Worm (Caenorhabditis elegans) whole organism, late embryonic: ENCODE measurements around the gene T26G10.3.

Experiments
- Y22D7AL.16 ChIP-seq: sonication (generic microtip); optimal IDR thresholded peaks from 2 replicates; lab custom pipeline; 2016; ENCODE audit warnings: missing genetic modification characterization, missing compliant biosample characterization
- fkh-10 ChIP-seq: fragments of 150-350 bp; optimal IDR thresholded peaks from 2 replicates; lab custom pipeline; 2014; ENCODE audit warnings: missing biosample characterization, missing genetic modification reagents, missing genetic modification characterization
- madf-2 ChIP-seq: sonication (generic microtip); optimal IDR thresholded peaks from 2 replicates; lab custom pipeline; 2017; ENCODE audit warnings: missing genetic modification characterization, missing compliant biosample characterization
- mec-3 ChIP-seq: sonication (generic microtip); optimal IDR thresholded peaks from 2 replicates; lab custom pipeline; 2016; ENCODE audit warnings: borderline replicate concordance, missing genetic modification characterization, missing compliant biosample characterization
- pha-4 ChIP-seq: fragments of 150-350 bp; optimal IDR thresholded peaks from 2 replicates; lab custom pipeline; 2018; ENCODE audit warnings: missing biosample characterization, missing genetic modification reagents, missing genetic modification characterization
- sox-4 ChIP-seq: sonication (generic microtip); optimal IDR thresholded peaks from 2 replicates; lab custom pipeline; 2017; ENCODE audit warnings: mild to moderate bottlenecking, missing genetic modification characterization, inconsistent platforms, missing compliant biosample characterization
- ztf-16 ChIP-seq: sonication (generic microtip); optimal IDR thresholded peaks from 2 replicates; lab custom pipeline; 2017; ENCODE audit warnings: missing genetic modification characterization, missing compliant biosample characterization

DNA sequence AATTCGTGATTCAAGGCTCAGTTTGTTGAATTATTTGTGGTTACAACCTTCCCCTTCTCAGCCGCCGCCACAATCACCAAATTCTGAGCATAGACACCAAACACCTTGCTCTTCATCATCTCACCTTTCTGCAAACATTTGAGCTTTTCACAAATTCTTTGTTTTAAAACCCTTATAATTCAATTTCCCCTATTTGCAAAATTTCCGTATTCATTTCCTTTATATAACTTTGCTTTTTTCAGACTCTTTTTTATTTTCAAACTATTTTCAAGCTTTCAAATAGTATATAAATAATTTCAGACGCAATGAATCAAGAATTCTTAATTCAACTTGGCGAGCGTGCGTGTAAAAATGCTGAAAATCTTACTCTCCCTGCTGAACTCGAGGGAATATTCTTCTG, 29.7 kb downstream of the T26G10.3 start, which contains the start of gene tkr-1:
- TF ChIP-seq madf-2: no peak
- TF ChIP-seq mec-3 (tag; lab: Kevin White, UChicago): no peak
- no peak for TF ChIP-seq fkh-10
- no peak for TF ChIP-seq sox-4
- no peak for TF ChIP-seq pha-4
- TF ChIP-seq Y22D7AL.16 (tag; lab: Kevin White, UChicago): no peak
- no peak for TF ChIP-seq ztf-16 (tag; lab: Kevin White, UChicago)
